Fruit fly (Drosophila melanogaster) whole organism, embryonic: ENCODE results near the gene CG15506.

Experiments
- Blimp-1 ChIP-seq: fragments of 200-800 bp; sonication (Bioruptor generic); optimal IDR thresholded peaks from 3 replicates; lab custom pipeline; 2018; ENCODE audit warnings: missing biosample characterization, missing genetic modification characterization, mild to moderate bottlenecking, moderate library complexity, missing genetic modification reagents
- BtbVII ChIP-seq: fragments of 200-800 bp; sonication (Bioruptor generic); optimal IDR thresholded peaks from 3 replicates; lab custom pipeline; 2017; ENCODE audit warnings: missing biosample characterization, mild to moderate bottlenecking, missing genetic modification characterization
- CG10274 ChIP-seq: fragments of 200-800 bp; sonication (Bioruptor generic); optimal IDR thresholded peaks from 3 replicates; lab custom pipeline; 2017; ENCODE audit warnings: missing biosample characterization, mild to moderate bottlenecking, missing genetic modification characterization
- CG10565 ChIP-seq: fragments of 200-800 bp; sonication (Bioruptor generic); optimal IDR thresholded peaks from 3 replicates; lab custom pipeline; 2016; ENCODE audit warnings: missing biosample characterization, mild to moderate bottlenecking, missing genetic modification characterization
- CG12155 ChIP-seq: fragments of 200-800 bp; sonication (Bioruptor generic); optimal IDR thresholded peaks from 3 replicates; lab custom pipeline; 2016; ENCODE audit warnings: missing biosample characterization, missing genetic modification characterization
- CG13775 ChIP-seq: fragments of 200-800 bp; sonication (Bioruptor generic); optimal IDR thresholded peaks from 3 replicates; lab custom pipeline; 2017; ENCODE audit warnings: missing biosample characterization, mild to moderate bottlenecking, missing genetic modification characterization
- CG15514 ChIP-seq: fragments of 200-800 bp; sonication (Bioruptor generic); optimal IDR thresholded peaks from 3 replicates; lab custom pipeline; 2017; ENCODE audit warnings: missing biosample characterization, missing genetic modification characterization, mild to moderate bottlenecking, moderate library complexity, missing genetic modification reagents
- CG16779 ChIP-seq: fragments of 200-800 bp; sonication (Bioruptor generic); IDR thresholded peaks from 2 replicates; pipeline ENCODE4 v1.3.6; 2022; ENCODE audit warnings: missing biosample characterization, missing genetic modification characterization
- CG17385 ChIP-seq: fragments of 200-800 bp; sonication (Bioruptor generic); optimal IDR thresholded peaks from 3 replicates; lab custom pipeline; 2018; ENCODE audit warnings: missing biosample characterization, mild to moderate bottlenecking, missing genetic modification characterization
- CG18764 ChIP-seq: fragments of 200-800 bp; sonication (Bioruptor generic); optimal IDR thresholded peaks from 3 replicates; lab custom pipeline; 2016; ENCODE audit warnings: missing biosample characterization, missing genetic modification characterization
- CG2202 ChIP-seq: fragments of 200-800 bp; sonication (Bioruptor generic); optimal IDR thresholded peaks from 2 replicates; lab custom pipeline; 2018; ENCODE audit warnings: missing biosample characterization, mild to moderate bottlenecking, missing genetic modification characterization
- CG3838 ChIP-seq: fragments of 200-800 bp; sonication (Bioruptor generic); optimal IDR thresholded peaks from 3 replicates; lab custom pipeline; 2016; ENCODE audit warnings: missing biosample characterization, missing genetic modification characterization
- CG6683 ChIP-seq: fragments of 200-800 bp; sonication (Bioruptor generic); optimal IDR thresholded peaks from 2 replicates; lab custom pipeline; 2017; ENCODE audit warnings: missing biosample characterization, mild to moderate bottlenecking, missing genetic modification characterization, missing genetic modification reagents
- Dref ChIP-seq: fragments of 200-800 bp; sonication (Bioruptor generic); IDR thresholded peaks from 2 replicates; pipeline ENCODE4 v1.3.6; 2022; ENCODE audit warnings: missing biosample characterization, missing genetic modification characterization
- Eip74EF ChIP-seq, 2 experiments: fragments of 200-800 bp in 1 of 2; fragments of >200 bp in 1 of 2; sonication (Bioruptor generic) in 1 of 2; optimal IDR thresholded peaks; 2 replicates each; lab custom pipeline; 2017 to 2019; ENCODE audit warnings: missing biosample characterization in 2 of 2, missing genetic modification characterization in 2 of 2, mild to moderate bottlenecking in 1 of 2, moderate library complexity in 1 of 2
- Ets97D ChIP-seq: fragments of 200-800 bp; sonication (Bioruptor generic); optimal IDR thresholded peaks from 3 replicates; lab custom pipeline; 2016; ENCODE audit warnings: missing biosample characterization, missing genetic modification characterization
- GATAe ChIP-seq: fragments of 200-800 bp; sonication (Bioruptor generic); conservative IDR thresholded peaks from 2 replicates; pipeline ENCODE4 v1.3.6; 2022; ENCODE audit warnings: missing biosample characterization, missing genetic modification characterization
- HmgZ ChIP-seq: fragments of 200-800 bp; sonication (Bioruptor generic); optimal IDR thresholded peaks from 2 replicates; lab custom pipeline; 2018; ENCODE audit warnings: missing biosample characterization, mild to moderate bottlenecking, missing genetic modification characterization
- MESR4 ChIP-seq: fragments of 200-800 bp; sonication (Bioruptor generic); optimal IDR thresholded peaks from 2 replicates; lab custom pipeline; 2018; ENCODE audit warnings: missing biosample characterization, mild to moderate bottlenecking, missing genetic modification characterization, moderate library complexity
- Meics ChIP-seq: fragments of 200-800 bp; sonication (Bioruptor generic); optimal IDR thresholded peaks from 2 replicates; lab custom pipeline; 2017; ENCODE audit warnings: missing biosample characterization, mild to moderate bottlenecking, missing genetic modification characterization
- NK7.1 ChIP-seq: fragments of 200-800 bp; sonication (Bioruptor generic); optimal IDR thresholded peaks from 3 replicates; lab custom pipeline; 2016; ENCODE audit warnings: missing biosample characterization, missing genetic modification characterization
- Nf-YB ChIP-seq: fragments of 200-800 bp; sonication (Bioruptor generic); optimal IDR thresholded peaks from 3 replicates; lab custom pipeline; 2019; ENCODE audit warnings: missing biosample characterization, mild to moderate bottlenecking, missing genetic modification characterization, moderate library complexity
- Nf-YC ChIP-seq: fragments of 200-800 bp; optimal IDR thresholded peaks from 3 replicates; lab custom pipeline; 2019; ENCODE audit warnings: missing biosample characterization, mild to moderate bottlenecking, missing genetic modification characterization, moderate library complexity
- Poxn ChIP-seq: fragments of 200-800 bp; sonication (Bioruptor generic); IDR thresholded peaks from 2 replicates; pipeline ENCODE4 v1.3.6; 2022; ENCODE audit warnings: missing biosample characterization, missing genetic modification characterization
- Ptx1 ChIP-seq: fragments of 200-800 bp; sonication (Bioruptor generic); IDR thresholded peaks from 2 replicates; pipeline ENCODE4 v1.3.6; 2022; ENCODE audit warnings: missing biosample characterization, missing genetic modification characterization
- Sox100B ChIP-seq: fragments of 200-800 bp; sonication (Bioruptor generic); optimal IDR thresholded peaks from 3 replicates; lab custom pipeline; 2018; ENCODE audit warnings: missing biosample characterization, mild to moderate bottlenecking, missing genetic modification characterization
- Tbp ChIP-seq: fragments of >200 bp; optimal IDR thresholded peaks from 2 replicates; lab custom pipeline; 2018; ENCODE audit warnings: missing biosample characterization, missing genetic modification characterization
- Trl ChIP-seq, 3 experiments: fragments of >200 bp in 2 of 3; fragments of 200-800 bp in 1 of 3; sonication (Bioruptor generic) in 1 of 3; optimal IDR thresholded peaks; 2 replicates in 1 of 3; 3 replicates in 2 of 3; lab custom pipeline; 2016 to 2017; ENCODE audit warnings: missing biosample characterization in 1 of 3, missing genetic modification characterization in 1 of 3
- Usf ChIP-seq: fragments of 200-800 bp; sonication (Bioruptor generic); optimal IDR thresholded peaks from 2 replicates; lab custom pipeline; 2017; ENCODE audit warnings: missing genotype, missing biosample characterization, missing genetic modification characterization
- aop ChIP-seq: fragments of 200-800 bp; sonication (Bioruptor generic); IDR thresholded peaks from 2 replicates; pipeline ENCODE4 v1.3.6; 2022; ENCODE audit warnings: missing biosample characterization, missing genetic modification characterization
- bcd ChIP-seq: fragments of 200-800 bp; sonication (Bioruptor generic); optimal IDR thresholded peaks from 2 replicates; lab custom pipeline; 2017; ENCODE audit warnings: missing biosample characterization, mild to moderate bottlenecking, missing genetic modification characterization
- cas ChIP-seq: fragments of 200-800 bp; sonication (Bioruptor generic); IDR thresholded peaks from 2 replicates; pipeline ENCODE4 v1.3.6; 2022; ENCODE audit warnings: missing biosample characterization, missing genetic modification characterization
- chinmo ChIP-seq: fragments of 200-800 bp; sonication (Bioruptor generic); IDR thresholded peaks from 4 replicates; pipeline ENCODE4 v1.3.6; 2022; ENCODE audit warnings: missing biosample characterization, missing genetic modification characterization; ENCODE audit not compliant: partially characterized antibody
- corto ChIP-seq: fragments of 200-800 bp; sonication (Bioruptor generic); optimal IDR thresholded peaks from 2 replicates; lab custom pipeline; 2016; ENCODE audit warnings: missing biosample characterization, mild to moderate bottlenecking, missing genetic modification characterization, moderate library complexity
- disco-r ChIP-seq: fragments of 200-800 bp; sonication (Bioruptor generic); optimal IDR thresholded peaks from 2 replicates; lab custom pipeline; 2016; ENCODE audit warnings: missing biosample characterization, missing genetic modification characterization
- dmrt99B ChIP-seq: fragments of 200-800 bp; sonication (Bioruptor generic); optimal IDR thresholded peaks from 2 replicates; lab custom pipeline; 2018; ENCODE audit warnings: missing biosample characterization, mild to moderate bottlenecking, missing genetic modification characterization, moderate library complexity
- fd64A ChIP-seq: fragments of 200-800 bp; sonication (Bioruptor generic); optimal IDR thresholded peaks from 3 replicates; lab custom pipeline; 2018; ENCODE audit warnings: missing biosample characterization, mild to moderate bottlenecking, missing genetic modification characterization
- insv ChIP-seq, 2 experiments: fragments of 200-800 bp; sonication (Bioruptor generic); optimal IDR thresholded peaks; 3 replicates each; lab custom pipeline; 2016 to 2018; ENCODE audit warnings: missing biosample characterization in 2 of 2, missing genetic modification characterization in 2 of 2
- lmd ChIP-seq: fragments of 200-800 bp; sonication (Bioruptor generic); IDR thresholded peaks from 2 replicates; pipeline ENCODE4 v1.3.6; 2022; ENCODE audit warnings: missing biosample characterization, missing genetic modification characterization
- nau ChIP-seq: fragments of 200-800 bp; sonication (Bioruptor generic); optimal IDR thresholded peaks from 3 replicates; lab custom pipeline; 2017; ENCODE audit warnings: missing biosample characterization, mild to moderate bottlenecking, missing genetic modification characterization, missing genetic modification reagents
- org-1 ChIP-seq: fragments of 200-800 bp; sonication (Bioruptor generic); optimal IDR thresholded peaks from 2 replicates; lab custom pipeline; 2017; ENCODE audit warnings: missing biosample characterization, missing genetic modification characterization
- otp ChIP-seq: fragments of 200-800 bp; sonication (Bioruptor generic); IDR thresholded peaks from 3 replicates; pipeline ENCODE4, ENCODE4 v1.3.6; 2022; ENCODE audit warnings: missing biosample characterization, missing genetic modification characterization
- pb ChIP-seq: fragments of 200-800 bp; sonication (Bioruptor generic); optimal IDR thresholded peaks from 3 replicates; lab custom pipeline; 2016; ENCODE audit warnings: missing biosample characterization, missing genetic modification characterization
- sens ChIP-seq: fragments of 200-800 bp; sonication (Bioruptor generic); peaks from one replicate; lab custom pipeline; 2016; ENCODE audit warnings: missing biosample characterization, missing genetic modification characterization
- sens-2 ChIP-seq: fragments of 200-800 bp; sonication (Bioruptor generic); IDR thresholded peaks from 2 replicates; pipeline ENCODE4 v1.3.6; 2022; ENCODE audit warnings: missing biosample characterization, missing genetic modification characterization
- stwl ChIP-seq: fragments of 200-800 bp; sonication (Bioruptor generic); optimal IDR thresholded peaks from 3 replicates; lab custom pipeline; 2018; ENCODE audit warnings: missing biosample characterization, mild to moderate bottlenecking, missing genetic modification characterization, moderate library complexity
- tgo ChIP-seq: fragments of 200-800 bp; sonication (Bioruptor generic); IDR thresholded peaks from 3 replicates; pipeline ENCODE4 v1.3.6; 2022; ENCODE audit warnings: missing biosample characterization, missing genetic modification characterization
- tup ChIP-seq: fragments of 200-800 bp; sonication (Bioruptor generic); optimal IDR thresholded peaks from 2 replicates; lab custom pipeline; 2016; ENCODE audit warnings: missing biosample characterization, mild to moderate bottlenecking, missing genetic modification characterization, moderate library complexity
- unpg ChIP-seq: fragments of 200-800 bp; sonication (Bioruptor generic); optimal IDR thresholded peaks from 3 replicates; lab custom pipeline; 2018; ENCODE audit warnings: missing biosample characterization, mild to moderate bottlenecking, missing genetic modification characterization, moderate library complexity
- vvl ChIP-seq: fragments of 200-800 bp; sonication (Bioruptor generic); IDR thresholded peaks from 2 replicates; pipeline ENCODE4 v1.3.6; 2022; ENCODE audit warnings: missing biosample characterization, missing genetic modification characterization
- zen ChIP-seq: fragments of 200-800 bp; sonication (Bioruptor generic); optimal IDR thresholded peaks from 3 replicates; lab custom pipeline; 2018; ENCODE audit warnings: missing biosample characterization, mild to moderate bottlenecking, missing genetic modification characterization, moderate library complexity

Gene CG15506

dm6 chr3R:29726277-29726676, 7.8 kb downstream of the CG15506 start:
- TF ChIP-seq CG6683 (GFP tag; lab: Kevin White, UChicago) (no peak), vvl (GFP tag; lab: Robert Waterston, UW) (peak; percentile 38; the same call in 1 of the 2 replicates), CG10274 (GFP tag; lab: Kevin White, UChicago) (no peak), MESR4 (GFP tag; lab: Kevin White, UChicago) (no peak), GATAe (GFP tag; lab: Robert Waterston, UW) (no peak), dmrt99B (tag; lab: Kevin White, UChicago) (no peak), nau (GFP tag; lab: Kevin White, UChicago) (no peak), Sox100B (GFP tag; lab: Kevin White, UChicago) (no peak), aop (GFP tag; lab: Robert Waterston, UW) (no peak), CG16779 (GFP tag; lab: Robert Waterston, UW) (no peak), org-1 (GFP tag; lab: Kevin White, UChicago) (no peak), Eip74EF (GFP tag; optimal IDR thresholded peaks at IDR 0.05; lab: Kevin White, UChicago) (no peak), Ptx1 (GFP tag; lab: Robert Waterston, UW) (no peak), fd64A (GFP tag; lab: Kevin White, UChicago) (no peak), zen (tag; lab: Kevin White, UChicago) (peak; percentile 49), Poxn (GFP tag; lab: Robert Waterston, UW) (no peak), bcd (no peak), CG15514 (no peak), lmd (no peak), BtbVII (GFP tag; lab: Kevin White, UChicago) (no peak), cas (GFP tag; lab: Robert Waterston, UW) (no peak), Usf (no peak), stwl (tag; lab: Kevin White, UChicago) (no peak), otp (no peak), Trl (optimal IDR thresholded peaks at IDR 0.05; lab: Kevin White, UChicago) (peak; percentile 33 to 53), Trl (GFP tag; optimal IDR thresholded peaks at IDR 0.05; lab: Kevin White, UChicago) (no peak), insv (GFP tag; optimal IDR thresholded peaks at IDR 0.05; lab: Kevin White, UChicago) (no peak), corto (GFP tag; lab: Kevin White, UChicago) (no peak), HmgZ (tag; lab: Kevin White, UChicago) (no peak), CG13775 (GFP tag; lab: Kevin White, UChicago) (no peak), sens (GFP tag; lab: Kevin White, UChicago) (peak; percentile 26), CG17385 (GFP tag; lab: Kevin White, UChicago) (peak; percentile 76), Nf-YC (tag; lab: Kevin White, UChicago) (peak; percentile 75), Ets97D (GFP tag; lab: Kevin White, UChicago) (no peak), CG18764 (no peak), disco-r (GFP tag; lab: Kevin White, UChicago) (no peak), CG3838 (no peak), Meics (GFP tag; lab: Kevin White, UChicago) (no peak), Blimp-1 (GFP tag; lab: Kevin White, UChicago) (no peak), pb (GFP tag; lab: Kevin White, UChicago) (no peak), CG12155 (no peak), Tbp (GFP tag; lab: Kevin White, UChicago) (no peak), unpg (GFP tag; lab: Kevin White, UChicago) (no peak), tgo (no peak), Nf-YB (GFP tag; lab: Kevin White, UChicago) (peak; percentile 76), chinmo (GFP tag; lab: Robert Waterston, UW) (0 out of 4 replicates have a peak, but pooled peaks have one; percentile 52), CG10565 (GFP tag; lab: Kevin White, UChicago) (no peak), Dref (no peak), tup (GFP tag; lab: Kevin White, UChicago) (no peak), NK7.1 (GFP tag; lab: Kevin White, UChicago) (no peak), CG2202 (tag; lab: Kevin White, UChicago) (no peak), sens-2 (GFP tag; lab: Robert Waterston, UW) (no peak)
